Worm (Caenorhabditis elegans) whole organism, L1 larva: ENCODE measurements around the gene B0280.2.

Experiments
- C34B4.2 ChIP-seq: sonication (generic microtip); optimal IDR thresholded peaks from 2 replicates; lab custom pipeline; 2017; ENCODE audit warnings: mild to moderate bottlenecking, missing genetic modification characterization, missing compliant biosample characterization
- ama-1 ChIP-seq: fragments of 150-350 bp; optimal IDR thresholded peaks from 2 replicates; lab custom pipeline; 2014
- ceh-82 ChIP-seq, 3 experiments: fragments of 150-350 bp in 1 of 3; sonication (generic microtip) in 2 of 3; optimal IDR thresholded peaks; 2 replicates each; lab custom pipeline; 2014 to 2017; ENCODE audit warnings: missing biosample characterization in 3 of 3, missing genetic modification characterization in 3 of 3
- dsc-1 ChIP-seq: sonication (generic microtip); optimal IDR thresholded peaks from 2 replicates; lab custom pipeline; 2016; ENCODE audit warnings: mild to moderate bottlenecking, missing genetic modification characterization, missing compliant biosample characterization
- irx-1 ChIP-seq: sonication (generic microtip); optimal IDR thresholded peaks from 2 replicates; lab custom pipeline; 2016; ENCODE audit warnings: missing genetic modification characterization, missing compliant biosample characterization
- isw-1 ChIP-seq: fragments of 200-800 bp; sonication (Bioruptor generic); IDR thresholded peaks from 2 replicates; pipeline ENCODE4 v1.3.6; 2022; ENCODE audit warnings: missing genetic modification characterization, missing compliant biosample characterization
- lin-13 ChIP-seq: fragments of 150-350 bp; optimal IDR thresholded peaks from 2 replicates; lab custom pipeline; 2014; ENCODE audit warnings: missing biosample characterization, missing genetic modification reagents, missing genetic modification characterization
- lin-35 ChIP-seq, 2 experiments: fragments of 150-350 bp; optimal IDR thresholded peaks; 2 replicates each; lab custom pipeline; 2014; ENCODE audit warnings: missing biosample characterization in 2 of 2, missing genetic modification characterization in 2 of 2, missing genetic modification reagents in 2 of 2
- lsy-2 ChIP-seq, 2 experiments: fragments of 150-350 bp; optimal IDR thresholded peaks; 2 replicates each; lab custom pipeline; 2014; ENCODE audit warnings: missing biosample characterization in 2 of 2, missing genetic modification characterization in 2 of 2
- nhr-237 ChIP-seq: fragments of 150-350 bp; optimal IDR thresholded peaks from 2 replicates; lab custom pipeline; 2014; ENCODE audit warnings: missing biosample characterization, missing genetic modification characterization
- nhr-28 ChIP-seq: fragments of 150-350 bp; optimal IDR thresholded peaks from 2 replicates; lab custom pipeline; 2014; ENCODE audit warnings: missing biosample characterization, missing genetic modification characterization
- nhr-71 ChIP-seq: sonication (generic microtip); optimal IDR thresholded peaks from 2 replicates; lab custom pipeline; 2016; ENCODE audit warnings: mild to moderate bottlenecking, missing genetic modification characterization, moderate library complexity, missing compliant biosample characterization
- nhr-84 ChIP-seq: sonication (generic microtip); optimal IDR thresholded peaks from 2 replicates; lab custom pipeline; 2017; ENCODE audit warnings: missing biosample characterization, missing genetic modification characterization
- unc-130 ChIP-seq: fragments of 150-350 bp; optimal IDR thresholded peaks from 2 replicates; lab custom pipeline; 2017; ENCODE audit warnings: missing biosample characterization, missing genetic modification characterization, inconsistent platforms

DNA sequence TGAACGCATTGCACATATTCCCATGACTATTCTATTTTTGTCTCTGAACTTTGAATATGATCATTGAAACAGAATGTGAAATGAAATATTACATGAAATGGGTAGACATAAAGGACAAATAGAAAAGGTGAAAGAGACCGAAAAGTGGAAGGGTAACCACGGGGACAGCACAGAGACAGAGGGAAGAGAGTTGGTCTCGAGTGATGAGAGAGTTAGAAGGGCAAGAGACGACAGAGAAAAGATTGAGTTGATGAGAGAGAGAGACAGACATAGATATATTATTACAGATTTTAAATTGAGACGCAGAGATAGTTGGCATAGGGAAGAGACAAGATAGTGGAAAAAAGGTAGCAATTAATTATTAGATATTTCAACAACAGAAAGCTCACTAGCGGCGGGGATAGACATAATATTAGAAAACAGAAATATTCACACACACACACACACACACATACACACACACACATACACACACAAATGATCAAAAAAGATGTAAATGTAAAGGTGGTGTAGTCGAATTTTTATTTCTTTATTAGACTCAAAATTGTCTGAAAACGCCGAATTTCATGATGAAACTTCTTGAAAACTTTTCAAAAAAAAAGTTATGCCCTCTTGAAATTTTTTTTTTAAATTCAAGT is 7.7 kb upstream of the B0280.2 start:
- no peak for TF ChIP-seq isw-1 (GFP tag; lab: Robert Waterston, UW)
- no peak for TF ChIP-seq ama-1 (lab: Kevin White, UChicago)
- TF ChIP-seq nhr-237 (tag; lab: Kevin White, UChicago), result no peak
- no peak for TF ChIP-seq nhr-84
- TF ChIP-seq nhr-71 (tag; lab: Kevin White, UChicago), result peak; percentile 91
- peak; percentile 2 for TF ChIP-seq lin-13 (GFP tag; lab: Kevin White, UChicago)
- TF ChIP-seq nhr-28 (tag; lab: Kevin White, UChicago), result no peak
- peak; percentile 50 to 64 (median 59) for TF ChIP-seq ceh-82 (tag; optimal IDR thresholded peaks at IDR 0.05; lab: Kevin White, UChicago)
- TF ChIP-seq C34B4.2 (tag; lab: Kevin White, UChicago), result no peak
- peak; percentile 51 for TF ChIP-seq dsc-1 (tag; lab: Kevin White, UChicago)
- peak; percentile 12 for TF ChIP-seq irx-1 (tag; lab: Kevin White, UChicago)
- peak; percentile 73 to 84 for TF ChIP-seq lsy-2 (tag; optimal IDR thresholded peaks at IDR 0.05; lab: Kevin White, UChicago)
- TF ChIP-seq unc-130 (tag; lab: Kevin White, UChicago), result no peak
- TF ChIP-seq lin-35 (GFP tag; optimal IDR thresholded peaks at IDR 0.05; lab: Kevin White, UChicago), result peak; percentile 44 to 73
